Worm (Caenorhabditis elegans) whole organism, mixed stage, embryonic: ENCODE results near the gene cpg-9.

ENCODE experiments used
- M03D4.4 ChIP-seq: sonication (generic microtip); optimal IDR thresholded peaks from 2 replicates; lab custom pipeline; 2017; ENCODE audit warnings: mild to moderate bottlenecking, missing genetic modification characterization, missing compliant biosample characterization
- bed-3 ChIP-seq: fragments of 200-800 bp; sonication (Bioruptor generic); optimal IDR thresholded peaks from 3 replicates; lab custom pipeline; 2018; ENCODE audit warnings: mild to moderate bottlenecking, missing genetic modification characterization, moderate library complexity, missing compliant biosample characterization
- blmp-1 ChIP-seq: fragments of 150-350 bp; optimal IDR thresholded peaks from 2 replicates; lab custom pipeline; 2014; ENCODE audit warnings: missing biosample characterization, missing genetic modification characterization
- ceh-39 ChIP-seq: fragments of 150-350 bp; optimal IDR thresholded peaks from 2 replicates; lab custom pipeline; 2014; ENCODE audit warnings: missing biosample characterization, missing genetic modification characterization
- ceh-43 ChIP-seq: fragments of 200-800 bp; sonication (Bioruptor generic); optimal IDR thresholded peaks from 2 replicates; lab custom pipeline; 2018; ENCODE audit warnings: mild to moderate bottlenecking, missing genetic modification characterization, moderate library complexity, missing compliant biosample characterization
- ces-1 ChIP-seq: fragments of 150-350 bp; optimal IDR thresholded peaks from 2 replicates; lab custom pipeline; 2014; ENCODE audit warnings: missing biosample characterization, missing genetic modification reagents, missing genetic modification characterization
- cnd-1 ChIP-seq: fragments of 200-800 bp; sonication (Bioruptor generic); optimal IDR thresholded peaks from 2 replicates; lab custom pipeline; 2018; ENCODE audit warnings: mild to moderate bottlenecking, missing genetic modification characterization, missing compliant biosample characterization
- drap-1 ChIP-seq: fragments of 200-800 bp; sonication (Bioruptor generic); optimal IDR thresholded peaks from 3 replicates; lab custom pipeline; 2018; ENCODE audit warnings: mild to moderate bottlenecking, missing genetic modification characterization, missing compliant biosample characterization
- elt-1 ChIP-seq: sonication (generic microtip); optimal IDR thresholded peaks from 2 replicates; lab custom pipeline; 2017; ENCODE audit warnings: missing genetic modification characterization, mild to moderate bottlenecking, missing compliant biosample characterization, antibody characterized with exemption, moderate library complexity, borderline replicate concordance; ENCODE audit not compliant: insufficient read depth
- elt-3 ChIP-seq: fragments of 150-350 bp; optimal IDR thresholded peaks from 2 replicates; lab custom pipeline; 2014; ENCODE audit warnings: missing biosample characterization, missing genetic modification characterization
- flh-1 ChIP-seq: fragments of 200-800 bp; sonication (Bioruptor generic); optimal IDR thresholded peaks from 2 replicates; lab custom pipeline; 2018; ENCODE audit warnings: mild to moderate bottlenecking, missing genetic modification characterization, moderate library complexity, missing compliant biosample characterization
- ham-2 ChIP-seq: fragments of 200-800 bp; sonication (Bioruptor generic); optimal IDR thresholded peaks from 2 replicates; lab custom pipeline; 2018; ENCODE audit warnings: mild to moderate bottlenecking, missing genetic modification characterization, missing compliant biosample characterization
- hlh-1 ChIP-seq: fragments of 150-350 bp; optimal IDR thresholded peaks from 2 replicates; lab custom pipeline; 2014; ENCODE audit warnings: missing biosample characterization, missing genetic modification reagents, missing genetic modification characterization
- lin-13 ChIP-seq: fragments of 150-350 bp; optimal IDR thresholded peaks from 2 replicates; lab custom pipeline; 2014; ENCODE audit warnings: missing biosample characterization, missing genetic modification characterization
- lin-32 ChIP-seq: fragments of 200-800 bp; sonication (Bioruptor generic); optimal IDR thresholded peaks from 2 replicates; lab custom pipeline; 2018; ENCODE audit warnings: mild to moderate bottlenecking, missing genetic modification characterization, missing compliant biosample characterization
- lsy-2 ChIP-seq: fragments of 150-350 bp; optimal IDR thresholded peaks from 2 replicates; lab custom pipeline; 2014; ENCODE audit warnings: missing biosample characterization, missing genetic modification characterization
- mab-5 ChIP-seq: fragments of 150-350 bp; optimal IDR thresholded peaks from 2 replicates; lab custom pipeline; 2014; ENCODE audit warnings: missing biosample characterization, missing genetic modification characterization
- mep-1 ChIP-seq: fragments of 150-350 bp; optimal IDR thresholded peaks from 2 replicates; lab custom pipeline; 2017; ENCODE audit warnings: missing biosample characterization, missing genetic modification reagents, missing genetic modification characterization, inconsistent platforms
- mls-2 ChIP-seq: sonication (generic microtip); optimal IDR thresholded peaks from 2 replicates; lab custom pipeline; 2016; ENCODE audit warnings: mild to moderate bottlenecking, missing genetic modification characterization, moderate library complexity, missing compliant biosample characterization
- nhr-12 ChIP-seq: fragments of 150-350 bp; optimal IDR thresholded peaks from 2 replicates; lab custom pipeline; 2014; ENCODE audit warnings: missing biosample characterization, missing genetic modification characterization
- nhr-2 ChIP-seq: fragments of 150-350 bp; optimal IDR thresholded peaks from 2 replicates; lab custom pipeline; 2014; ENCODE audit warnings: missing biosample characterization, missing genetic modification characterization
- nhr-237 ChIP-seq: fragments of 150-350 bp; optimal IDR thresholded peaks from 2 replicates; lab custom pipeline; 2014; ENCODE audit warnings: missing biosample characterization, missing genetic modification characterization
- nhr-28 ChIP-seq: fragments of 150-350 bp; optimal IDR thresholded peaks from 2 replicates; lab custom pipeline; 2014; ENCODE audit warnings: missing biosample characterization, missing genetic modification characterization
- nhr-76 ChIP-seq: sonication (generic microtip); optimal IDR thresholded peaks from 2 replicates; lab custom pipeline; 2017; ENCODE audit warnings: missing biosample characterization, missing genetic modification characterization
- snpc-4 ChIP-seq: fragments of 150-350 bp; optimal IDR thresholded peaks from 2 replicates; lab custom pipeline; 2014; ENCODE audit warnings: missing biosample characterization, missing genetic modification characterization
- sptf-1 ChIP-seq: sonication (generic microtip); optimal IDR thresholded peaks from 2 replicates; lab custom pipeline; 2017; ENCODE audit warnings: mild to moderate bottlenecking, missing genetic modification characterization, moderate library complexity, missing compliant biosample characterization
- unc-120 ChIP-seq: sonication (generic microtip); optimal IDR thresholded peaks from 2 replicates; lab custom pipeline; 2017; ENCODE audit warnings: missing genetic modification characterization, missing compliant biosample characterization; ENCODE audit not compliant: poor library complexity, severe bottlenecking
- unc-39 ChIP-seq: fragments of 150-350 bp; optimal IDR thresholded peaks from 2 replicates; lab custom pipeline; 2014; ENCODE audit warnings: missing biosample characterization, missing genetic modification characterization
- unc-62 ChIP-seq: fragments of 150-350 bp; optimal IDR thresholded peaks from 2 replicates; lab custom pipeline; 2014; ENCODE audit warnings: missing biosample characterization, missing genetic modification reagents, missing genetic modification characterization
- zip-8 ChIP-seq: fragments of 150-350 bp; optimal IDR thresholded peaks from 2 replicates; lab custom pipeline; 2014; ENCODE audit warnings: missing biosample characterization, missing genetic modification characterization
- ztf-11 ChIP-seq: fragments of 150-350 bp; optimal IDR thresholded peaks from 2 replicates; lab custom pipeline; 2014; ENCODE audit warnings: missing biosample characterization, missing genetic modification characterization

cpg-9 gene

DNA sequence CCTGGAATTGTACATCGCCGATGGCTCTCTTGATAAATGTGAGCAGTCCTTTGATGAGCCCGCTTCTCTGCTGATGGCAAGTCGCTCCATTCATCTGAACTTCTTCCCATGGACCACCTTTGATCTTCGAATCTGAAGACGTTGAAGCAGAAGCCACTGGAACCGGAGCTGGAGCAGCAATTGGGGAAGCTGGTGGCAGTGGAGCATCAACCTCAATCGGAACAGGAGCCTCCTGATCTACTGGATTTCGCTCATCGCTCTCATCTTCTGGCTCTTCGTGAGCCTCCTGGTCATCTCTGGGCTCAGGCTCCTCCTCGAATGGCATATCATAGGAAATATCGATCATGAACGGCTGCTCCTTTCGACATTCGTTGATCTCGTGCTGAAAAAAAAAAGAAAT is 23.1 kb downstream of the cpg-9 start:
- TF ChIP-seq bed-3 (GFP tag; lab: Kevin White, UChicago) (no peak), lin-32 (GFP tag; lab: Kevin White, UChicago) (no peak), flh-1 (GFP tag; lab: Kevin White, UChicago) (no peak), elt-3 (tag; lab: Kevin White, UChicago) (no peak), cnd-1 (tag; lab: Kevin White, UChicago) (no peak), mls-2 (no peak), mep-1 (tag; lab: Kevin White, UChicago) (no peak), ces-1 (GFP tag; lab: Kevin White, UChicago) (no peak), ztf-11 (tag; lab: Kevin White, UChicago) (no peak), nhr-28 (tag; lab: Kevin White, UChicago) (no peak), snpc-4 (tag; lab: Kevin White, UChicago) (no peak), ham-2 (GFP tag; lab: Kevin White, UChicago) (no peak), elt-1 (tag; lab: Kevin White, UChicago) (no peak), unc-39 (tag; lab: Kevin White, UChicago) (no peak), drap-1 (GFP tag; lab: Kevin White, UChicago) (no peak), blmp-1 (tag; lab: Kevin White, UChicago) (no peak)

DNA sequence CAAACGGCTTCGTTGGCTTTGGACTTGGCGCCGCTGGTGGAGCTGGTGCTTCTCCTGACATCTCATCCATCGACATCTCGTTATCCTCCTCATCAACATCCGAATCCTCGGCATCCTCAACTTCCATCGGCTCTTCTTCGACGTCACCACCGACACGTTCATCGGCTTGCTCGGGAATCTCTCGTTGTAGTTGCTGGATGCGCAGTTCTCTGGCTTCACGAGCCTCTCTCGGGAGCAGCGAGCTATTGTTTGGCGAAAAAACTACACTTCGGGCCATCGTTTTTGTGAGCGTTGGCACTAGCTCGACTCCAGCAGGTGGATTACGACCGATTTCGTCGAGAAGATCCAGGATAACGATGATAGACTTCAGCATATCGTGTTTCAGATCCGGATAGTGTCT is 24.0 kb downstream of the cpg-9 start:
- no peak for TF ChIP-seq blmp-1 (tag; lab: Kevin White, UChicago)
- no peak for TF ChIP-seq lin-13
- TF ChIP-seq snpc-4 (tag; lab: Kevin White, UChicago): no peak
- TF ChIP-seq nhr-12 (tag; lab: Kevin White, UChicago): no peak
- no peak for TF ChIP-seq nhr-28 (tag; lab: Kevin White, UChicago)
- TF ChIP-seq flh-1 (GFP tag; lab: Kevin White, UChicago): no peak
- no peak for TF ChIP-seq nhr-2
- TF ChIP-seq unc-39 (tag; lab: Kevin White, UChicago): no peak
- no peak for TF ChIP-seq ceh-39 (tag; lab: Kevin White, UChicago)
- no peak for TF ChIP-seq lsy-2 (tag; lab: Kevin White, UChicago)
- no peak for TF ChIP-seq unc-120 (tag; lab: Kevin White, UChicago)

DNA sequence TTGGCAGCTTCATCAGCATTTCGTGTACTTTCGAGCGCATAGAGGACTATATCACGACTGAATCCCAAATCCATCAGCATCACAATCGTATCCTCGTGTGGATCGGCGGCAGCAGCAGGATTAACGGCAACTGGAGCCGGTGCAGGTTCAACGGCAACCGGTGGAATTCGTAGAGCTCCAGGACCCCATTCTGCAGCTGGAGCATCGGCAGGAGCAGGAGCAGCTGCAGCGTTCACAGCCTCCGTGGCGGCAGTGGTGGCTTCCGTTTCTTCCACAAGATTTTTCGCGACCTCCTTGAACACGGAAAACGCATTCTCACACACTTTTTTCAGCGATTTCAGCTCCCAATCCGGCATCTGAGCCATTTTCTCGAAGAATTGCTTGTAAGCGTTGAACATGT is 25.9 kb downstream of the cpg-9 start:
- no peak for TF ChIP-seq lin-13
- no peak for TF ChIP-seq unc-62 (GFP tag; lab: Kevin White, UChicago)
- no peak for TF ChIP-seq mab-5 (tag; lab: Kevin White, UChicago)
- TF ChIP-seq M03D4.4 (tag; lab: Kevin White, UChicago): no peak
- TF ChIP-seq ceh-39 (tag; lab: Kevin White, UChicago): no peak
- no peak for TF ChIP-seq elt-1 (tag; lab: Kevin White, UChicago)
- TF ChIP-seq ham-2 (GFP tag; lab: Kevin White, UChicago): no peak
- no peak for TF ChIP-seq sptf-1 (tag; lab: Kevin White, UChicago)
- TF ChIP-seq unc-39 (tag; lab: Kevin White, UChicago): no peak
- TF ChIP-seq elt-3 (tag; lab: Kevin White, UChicago): no peak
- TF ChIP-seq ces-1 (GFP tag; lab: Kevin White, UChicago): no peak
- TF ChIP-seq snpc-4 (tag; lab: Kevin White, UChicago): no peak
- no peak for TF ChIP-seq zip-8 (tag; lab: Kevin White, UChicago)
- TF ChIP-seq ceh-43 (GFP tag; lab: Kevin White, UChicago): no peak
- no peak for TF ChIP-seq nhr-28 (tag; lab: Kevin White, UChicago)
- no peak for TF ChIP-seq hlh-1 (tag; lab: Kevin White, UChicago)
- no peak for TF ChIP-seq blmp-1 (tag; lab: Kevin White, UChicago)
- no peak for TF ChIP-seq nhr-2
- no peak for TF ChIP-seq mls-2

DNA sequence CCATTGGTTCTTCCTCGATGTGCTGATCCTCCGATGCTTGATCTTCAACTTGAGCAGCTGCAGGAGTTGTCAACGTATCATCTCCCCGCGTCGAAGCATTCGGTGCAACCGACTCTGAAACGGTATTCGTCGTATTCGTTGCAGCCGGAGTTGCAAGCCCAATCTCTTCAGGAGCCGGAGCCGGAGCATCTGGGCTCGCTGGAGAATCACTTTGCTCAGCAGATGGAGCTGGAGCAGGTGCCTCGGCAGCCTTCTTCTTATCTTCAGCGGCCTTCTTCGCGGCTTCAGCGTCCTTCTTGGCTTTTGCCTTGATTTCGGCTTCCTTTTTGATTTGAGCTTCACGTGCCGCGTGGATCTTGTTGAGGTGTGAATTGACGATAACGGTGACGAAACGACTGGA is 31.3 kb downstream of the cpg-9 start:
- no peak for TF ChIP-seq elt-1 (tag; lab: Kevin White, UChicago)
- no peak for TF ChIP-seq nhr-76 (tag; lab: Kevin White, UChicago)
- TF ChIP-seq mls-2: no peak
- no peak for TF ChIP-seq M03D4.4 (tag; lab: Kevin White, UChicago)
- TF ChIP-seq nhr-28 (tag; lab: Kevin White, UChicago): no peak
- no peak for TF ChIP-seq bed-3 (GFP tag; lab: Kevin White, UChicago)
- no peak for TF ChIP-seq nhr-237 (tag; lab: Kevin White, UChicago)
